Worm (Caenorhabditis elegans): ENCODE data around the gene cest-35.2.

Gene cest-35.2

DNA sequence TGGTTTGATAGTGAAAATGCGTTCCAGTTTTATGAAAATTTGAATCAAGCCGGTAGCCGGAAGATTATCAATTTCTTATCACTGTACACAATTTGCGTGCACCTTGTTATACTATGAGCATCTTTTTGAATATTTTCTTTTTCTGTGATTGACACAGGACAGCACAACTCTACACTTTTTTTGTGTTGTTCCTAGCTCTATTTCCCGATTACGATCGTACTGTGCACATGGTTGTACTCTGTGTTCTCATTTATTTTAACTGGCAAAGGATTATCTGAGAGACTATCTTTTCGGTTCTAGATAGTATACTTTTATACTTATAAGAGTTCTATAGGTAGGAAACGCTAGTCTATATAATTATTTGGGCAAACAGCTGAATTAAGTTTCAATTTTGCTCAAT lies 35.0 kb upstream of the cest-35.2 start:
- TF ChIP-seq attf-4 (tag; optimal IDR thresholded peaks at IDR 0.05) (no peak), lin-13 (GFP tag; optimal IDR thresholded peaks at IDR 0.05) (no peak), F10B5.3 (tag; optimal IDR thresholded peaks at IDR 0.05) (no peak), mdt-29 (GFP tag; IDR thresholded peaks at IDR 0.05) (no peak), dmd-6 (GFP tag; IDR thresholded peaks at IDR 0.05) (peak; percentile 53), arid-1 (GFP tag; conservative IDR thresholded peaks at IDR 0.05) (no peak), lin-38 (GFP tag; IDR thresholded peaks at IDR 0.05) (0 out of 2 replicates have a peak, but pooled peaks have one; percentile 7), set-16 (GFP tag; IDR thresholded peaks at IDR 0.05) (no peak), pha-4 (GFP tag; IDR thresholded peaks at IDR 0.05) (no peak), pha-4 (tag; optimal IDR thresholded peaks at IDR 0.05) (no peak), nhr-28 (tag; optimal IDR thresholded peaks at IDR 0.05) (peak; percentile 7), ces-1 (GFP tag; optimal IDR thresholded peaks at IDR 0.05) (no peak), daf-16 (GFP tag; optimal IDR thresholded peaks at IDR 0.05) (no peak), daf-16 (tag; optimal IDR thresholded peaks at IDR 0.05) (peak; percentile 51), snpc-4 (tag; optimal IDR thresholded peaks at IDR 0.05) (no peak)

DNA sequence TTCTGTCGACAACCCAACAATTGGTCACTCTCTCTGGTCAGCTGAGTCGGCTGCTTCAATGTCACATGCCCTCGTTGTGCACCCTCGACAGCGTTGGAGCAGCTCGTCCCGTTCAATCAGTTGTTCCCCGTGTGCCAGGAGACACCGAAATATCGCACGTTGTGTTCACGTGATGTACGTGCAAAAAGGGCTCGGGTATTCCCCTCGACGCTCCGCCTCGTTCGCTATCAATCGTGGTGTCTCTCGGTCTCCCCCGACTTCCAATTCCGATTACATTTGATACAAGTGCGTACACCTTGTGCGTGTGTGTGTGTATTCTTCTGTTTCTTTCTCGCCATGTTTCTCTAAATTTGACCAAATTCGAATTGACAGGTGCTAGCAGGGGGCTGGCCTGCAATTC lies 34.5 kb upstream of the cest-35.2 start:
- TF ChIP-seq lin-38 (GFP tag; IDR thresholded peaks at IDR 0.05) (peak; percentile 50), rbr-2 (tag; optimal IDR thresholded peaks at IDR 0.05) (peak; percentile 21), nhr-42 (GFP tag; IDR thresholded peaks at IDR 0.05) (peak; percentile 57; the same call in 1 of the 2 replicates), ctbp-1 (GFP tag; IDR thresholded peaks at IDR 0.05) (no peak), cey-2 (tag; optimal IDR thresholded peaks at IDR 0.05; ENCODE audit: borderline replicate concordance, insufficient read depth) (no peak), mes-2 (tag; optimal IDR thresholded peaks at IDR 0.05; ENCODE audit: poor library complexity, severe bottlenecking) (peak; percentile 31), nhr-111 (GFP tag; optimal IDR thresholded peaks at IDR 0.05) (no peak), hlh-11 (tag; optimal IDR thresholded peaks at IDR 0.05) (peak; percentile 98), mep-1 (tag; optimal IDR thresholded peaks at IDR 0.05) (peak; percentile 54), saeg-2 (GFP tag; IDR thresholded peaks at IDR 0.05) (peak; percentile 95), F26F4.8 (GFP tag; conservative IDR thresholded peaks at IDR 0.05) (no peak), lsy-2 (tag; optimal IDR thresholded peaks at IDR 0.05) (peak in 1 of 2 experiments; percentile 52), ceh-44 (GFP tag; IDR thresholded peaks at IDR 0.05) (no peak), nhr-28 (tag; optimal IDR thresholded peaks at IDR 0.05) (peak; percentile 85), hmg-1.1 (GFP tag; IDR thresholded peaks at IDR 0.05) (peak; percentile 50), arid-1 (GFP tag; conservative IDR thresholded peaks at IDR 0.05) (peak; percentile 50; the same call in 1 of the 2 replicates), lim-7 (GFP tag; IDR thresholded peaks at IDR 0.05) (no peak), F44E2.7 (GFP tag; IDR thresholded peaks at IDR 0.05) (no peak), tra-1 (GFP tag; IDR thresholded peaks at IDR 0.05) (peak; percentile 89), lin-39 (tag; optimal IDR thresholded peaks at IDR 0.05) (no peak), unc-62 (GFP tag; optimal IDR thresholded peaks at IDR 0.05 in 1 of 2) (peak in 1 of 2 experiments; percentile 93), unc-62 (tag; optimal IDR thresholded peaks at IDR 0.05) (no peak), T20F7.1 (GFP tag; optimal IDR thresholded peaks at IDR 0.05) (no peak), ceh-20 (GFP tag; IDR thresholded peaks at IDR 0.05) (0 out of 2 replicates have a peak, but pooled peaks have one; percentile 20), ceh-62 (tag; optimal IDR thresholded peaks at IDR 0.05) (no peak), mxl-3 (GFP tag; optimal IDR thresholded peaks at IDR 0.05) (peak; percentile 92), gei-8 (GFP tag; optimal IDR thresholded peaks at IDR 0.05) (peak; percentile 82), lin-15B (tag; optimal IDR thresholded peaks at IDR 0.05) (no peak), daf-16 (GFP tag; optimal IDR thresholded peaks at IDR 0.05) (peak; percentile 42 to 80), daf-16 (tag; optimal IDR thresholded peaks at IDR 0.05) (peak; percentile 76), jun-1 (tag; optimal IDR thresholded peaks at IDR 0.05) (peak; percentile 33), dve-1 (tag; optimal IDR thresholded peaks at IDR 0.05; ENCODE audit: insufficient read depth) (peak; percentile 78), mdt-29 (GFP tag; IDR thresholded peaks at IDR 0.05) (peak; percentile 46; the same call in 1 of the 2 replicates), D1046.2 (GFP tag; IDR thresholded peaks at IDR 0.05) (peak; percentile 80), fkh-10 (GFP tag; optimal IDR thresholded peaks at IDR 0.05) (no peak), dpl-1 (GFP tag; optimal IDR thresholded peaks at IDR 0.05) (peak; percentile 14), T26A8.4 (GFP tag; IDR thresholded peaks at IDR 0.05) (peak; percentile 41; the same call in 1 of the 2 replicates), mxl-2 (GFP tag; conservative IDR thresholded peaks at IDR 0.05) (peak; percentile 97), nhr-6 (tag; optimal IDR thresholded peaks at IDR 0.05) (no peak), zip-11 (GFP tag; IDR thresholded peaks at IDR 0.05) (no peak), set-16 (GFP tag; IDR thresholded peaks at IDR 0.05) (peak; percentile 70)
